Worm (Caenorhabditis elegans): Measurements from ENCODE around the gene emb-5.
A peak's percentile ranks its signal among the peaks of the same experiment; 100 is the strongest.

The emb-5 gene

ce11 chrIII:4756983-4757382 lies 36.5 kb upstream of the emb-5 start, which contains the start of gene fbxl-2:
TSS of gene fbxl-2 (plus strand) at chrIII:4757260.
- peak; percentile 77 for TF ChIP-seq mls-2 (tag; optimal IDR thresholded peaks at IDR 0.05)
- TF ChIP-seq sem-2 (GFP tag; optimal IDR thresholded peaks at IDR 0.05), result peak; percentile 46
- TF ChIP-seq pha-4 (tag; optimal IDR thresholded peaks at IDR 0.05), result peak; percentile 94
- TF ChIP-seq sptf-1 (tag; optimal IDR thresholded peaks at IDR 0.05), result peak; percentile 89
- TF ChIP-seq mep-1 (tag; optimal IDR thresholded peaks at IDR 0.05), result peak; percentile 95
- no peak for TF ChIP-seq unc-39 (tag; optimal IDR thresholded peaks at IDR 0.05)
- peak; percentile 41 for TF ChIP-seq bed-3 (GFP tag; optimal IDR thresholded peaks at IDR 0.05)
- peak; percentile 51 for TF ChIP-seq unc-120 (tag; optimal IDR thresholded peaks at IDR 0.05; ENCODE audit: poor library complexity, severe bottlenecking)
- TF ChIP-seq snpc-4 (tag; optimal IDR thresholded peaks at IDR 0.05), result no peak
- TF ChIP-seq ztf-11 (tag; optimal IDR thresholded peaks at IDR 0.05), result peak; percentile 73
- TF ChIP-seq nhr-237 (tag; optimal IDR thresholded peaks at IDR 0.05), result peak; percentile 94
- TF ChIP-seq unc-62 (GFP tag; optimal IDR thresholded peaks at IDR 0.05), result no peak
- peak; percentile 92 for TF ChIP-seq lsy-2 (tag; optimal IDR thresholded peaks at IDR 0.05)
- TF ChIP-seq ceh-43 (GFP tag; optimal IDR thresholded peaks at IDR 0.05), result peak; percentile 68
- TF ChIP-seq nhr-12 (tag; optimal IDR thresholded peaks at IDR 0.05), result peak; percentile 63
- TF ChIP-seq ceh-39 (tag; optimal IDR thresholded peaks at IDR 0.05), result peak; percentile 78
- TF ChIP-seq drap-1 (GFP tag; optimal IDR thresholded peaks at IDR 0.05), result peak; percentile 80
- TF ChIP-seq tbx-8 (GFP tag; optimal IDR thresholded peaks at IDR 0.05), result peak; percentile 47
- no peak for TF ChIP-seq blmp-1 (tag; optimal IDR thresholded peaks at IDR 0.05)
- TF ChIP-seq elt-1 (tag; optimal IDR thresholded peaks at IDR 0.05; ENCODE audit: borderline replicate concordance, insufficient read depth), result no peak
- peak; percentile 71 for TF ChIP-seq elt-3 (tag; optimal IDR thresholded peaks at IDR 0.05)
- TF ChIP-seq hlh-1 (tag; optimal IDR thresholded peaks at IDR 0.05), result peak; percentile 34
- TF ChIP-seq zip-8 (tag; optimal IDR thresholded peaks at IDR 0.05), result no peak
- no peak for TF ChIP-seq nhr-76 (tag; optimal IDR thresholded peaks at IDR 0.05)
- TF ChIP-seq M03D4.4 (tag; optimal IDR thresholded peaks at IDR 0.05), result peak; percentile 83
- peak; percentile 73 for TF ChIP-seq ceh-83 (GFP tag; optimal IDR thresholded peaks at IDR 0.05)
- TF ChIP-seq ces-1 (GFP tag; optimal IDR thresholded peaks at IDR 0.05), result no peak
- TF ChIP-seq nhr-28 (tag; optimal IDR thresholded peaks at IDR 0.05), result no peak
- peak; percentile 10 for TF ChIP-seq flh-1 (GFP tag; optimal IDR thresholded peaks at IDR 0.05)
- peak; percentile 50 for TF ChIP-seq mab-5 (tag; optimal IDR thresholded peaks at IDR 0.05)
- TF ChIP-seq lin-13 (tag; optimal IDR thresholded peaks at IDR 0.05), result peak; percentile 98
- peak; percentile 33 for TF ChIP-seq nhr-2 (tag; optimal IDR thresholded peaks at IDR 0.05)
- peak; percentile 84 for TF ChIP-seq cnd-1 (tag; optimal IDR thresholded peaks at IDR 0.05)
- peak; percentile 72 for TF ChIP-seq lin-32 (GFP tag; optimal IDR thresholded peaks at IDR 0.05)
- TF ChIP-seq ham-2 (GFP tag; optimal IDR thresholded peaks at IDR 0.05), result peak; percentile 58

DNA sequence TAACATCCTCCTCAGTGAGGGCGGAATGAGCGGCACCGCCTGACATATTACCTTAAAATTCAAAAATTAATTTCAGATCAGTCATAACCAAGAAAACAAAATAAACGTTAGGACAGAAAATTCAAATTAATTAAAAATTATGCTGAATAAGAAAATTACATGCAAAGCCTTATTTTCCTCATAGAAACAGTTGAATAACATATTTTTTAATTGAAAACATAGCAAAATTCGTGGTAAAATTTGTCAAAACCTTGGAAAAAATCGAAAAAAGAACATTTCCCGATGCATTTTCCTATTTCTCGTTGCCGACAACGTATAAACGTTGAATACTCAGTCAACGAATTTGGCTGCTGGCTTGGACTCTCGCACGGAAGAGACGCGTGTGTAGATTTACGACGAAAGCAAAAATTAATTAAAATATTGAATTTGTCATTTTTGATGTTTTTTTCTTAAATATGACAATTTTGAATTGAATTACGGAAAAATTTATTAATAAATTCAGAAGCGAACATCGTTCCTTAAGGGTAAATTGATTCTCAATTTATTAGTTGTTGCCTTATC lies 33.6 kb upstream of the emb-5 start, which contains the start of the genes rps-0 and rbg-3:
rps-0 (minus strand) TSS at position 51 of the 561 bp plus-strand sequence.
rbg-3 (plus strand) TSS at position 424 of the 561 bp plus-strand sequence.
- no peak for TF ChIP-seq ceh-43 (GFP tag; optimal IDR thresholded peaks at IDR 0.05)
- TF ChIP-seq blmp-1 (tag; optimal IDR thresholded peaks at IDR 0.05), result no peak
- TF ChIP-seq elt-3 (tag; optimal IDR thresholded peaks at IDR 0.05), result peak; percentile 17
- no peak for TF ChIP-seq sem-2 (GFP tag; optimal IDR thresholded peaks at IDR 0.05)
- TF ChIP-seq nhr-76 (tag; optimal IDR thresholded peaks at IDR 0.05), result no peak
- TF ChIP-seq unc-120 (tag; optimal IDR thresholded peaks at IDR 0.05; ENCODE audit: poor library complexity, severe bottlenecking), result peak; percentile 65
- TF ChIP-seq elt-1 (tag; optimal IDR thresholded peaks at IDR 0.05; ENCODE audit: borderline replicate concordance, insufficient read depth), result no peak
- TF ChIP-seq unc-62 (GFP tag; optimal IDR thresholded peaks at IDR 0.05), result no peak
- peak; percentile 86 for TF ChIP-seq ceh-39 (tag; optimal IDR thresholded peaks at IDR 0.05)
- no peak for TF ChIP-seq cnd-1 (tag; optimal IDR thresholded peaks at IDR 0.05)
- TF ChIP-seq ham-2 (GFP tag; optimal IDR thresholded peaks at IDR 0.05), result no peak
- no peak for TF ChIP-seq sptf-1 (tag; optimal IDR thresholded peaks at IDR 0.05)
- no peak for TF ChIP-seq lin-32 (GFP tag; optimal IDR thresholded peaks at IDR 0.05)
- TF ChIP-seq drap-1 (GFP tag; optimal IDR thresholded peaks at IDR 0.05), result peak; percentile 43
- no peak for TF ChIP-seq snpc-4 (tag; optimal IDR thresholded peaks at IDR 0.05)
- TF ChIP-seq nhr-28 (tag; optimal IDR thresholded peaks at IDR 0.05), result no peak
- TF ChIP-seq mls-2 (tag; optimal IDR thresholded peaks at IDR 0.05), result no peak
- no peak for TF ChIP-seq ztf-11 (tag; optimal IDR thresholded peaks at IDR 0.05)
- TF ChIP-seq hlh-1 (tag; optimal IDR thresholded peaks at IDR 0.05), result peak; percentile 61
- TF ChIP-seq lsy-2 (tag; optimal IDR thresholded peaks at IDR 0.05), result peak; percentile 90
- peak; percentile 79 for TF ChIP-seq lin-13 (tag; optimal IDR thresholded peaks at IDR 0.05)
- no peak for TF ChIP-seq tbx-8 (GFP tag; optimal IDR thresholded peaks at IDR 0.05)
- TF ChIP-seq nhr-237 (tag; optimal IDR thresholded peaks at IDR 0.05), result peak; percentile 91
- peak; percentile 81 for TF ChIP-seq pha-4 (tag; optimal IDR thresholded peaks at IDR 0.05)
- TF ChIP-seq mep-1 (tag; optimal IDR thresholded peaks at IDR 0.05), result peak; percentile 98
- no peak for TF ChIP-seq unc-39 (tag; optimal IDR thresholded peaks at IDR 0.05)
- no peak for TF ChIP-seq nhr-2 (tag; optimal IDR thresholded peaks at IDR 0.05)
- no peak for TF ChIP-seq flh-1 (GFP tag; optimal IDR thresholded peaks at IDR 0.05)
- TF ChIP-seq ceh-83 (GFP tag; optimal IDR thresholded peaks at IDR 0.05), result no peak
- TF ChIP-seq ces-1 (GFP tag; optimal IDR thresholded peaks at IDR 0.05), result peak; percentile 96
- TF ChIP-seq nhr-12 (tag; optimal IDR thresholded peaks at IDR 0.05), result no peak
- TF ChIP-seq zip-8 (tag; optimal IDR thresholded peaks at IDR 0.05), result no peak
- TF ChIP-seq mab-5 (tag; optimal IDR thresholded peaks at IDR 0.05), result peak; percentile 56
- TF ChIP-seq bed-3 (GFP tag; optimal IDR thresholded peaks at IDR 0.05), result no peak
- no peak for TF ChIP-seq M03D4.4 (tag; optimal IDR thresholded peaks at IDR 0.05)
